Worm (Caenorhabditis elegans) whole organism, L4 larva: ENCODE results near the gene ZK1127.4.

Experiments
- D1046.2 ChIP-seq: fragments of 200-800 bp; sonication (Bioruptor generic); IDR thresholded peaks from 2 replicates; pipeline ENCODE4 v1.3.6; 2022; ENCODE audit warnings: missing genetic modification characterization, missing compliant biosample characterization
- F44E2.7 ChIP-seq: fragments of 200-800 bp; sonication (Bioruptor generic); IDR thresholded peaks from 2 replicates; pipeline ENCODE4 v2.1.2; 2022; ENCODE audit warnings: missing genetic modification characterization, missing compliant biosample characterization
- F49E8.2 ChIP-seq: sonication (generic microtip); optimal IDR thresholded peaks from 2 replicates; lab custom pipeline; 2016; ENCODE audit warnings: missing compliant biosample characterization, mild to moderate bottlenecking, missing genetic modification characterization, borderline replicate concordance
- T20F7.1 ChIP-seq: fragments of 200-800 bp; sonication (Bioruptor generic); optimal IDR thresholded peaks from 2 replicates; lab custom pipeline; 2018; ENCODE audit warnings: mild to moderate bottlenecking, missing genetic modification characterization, missing compliant biosample characterization
- Y5F2A.4 ChIP-seq: fragments of 200-800 bp; sonication (Bioruptor generic); optimal IDR thresholded peaks from 2 replicates; lab custom pipeline; 2018; ENCODE audit warnings: mild to moderate bottlenecking, missing genetic modification characterization, missing compliant biosample characterization
- aha-1 ChIP-seq: fragments of 150-350 bp; peaks from one replicate; lab custom pipeline; 2014; ENCODE audit warnings: missing biosample characterization, missing genetic modification characterization
- aly-2 ChIP-seq: sonication (generic microtip); optimal IDR thresholded peaks from 2 replicates; lab custom pipeline; 2018; ENCODE audit warnings: missing biosample characterization, missing genetic modification characterization
- ama-1 ChIP-seq: fragments of 150-350 bp; optimal IDR thresholded peaks from 2 replicates; lab custom pipeline; 2014; ENCODE audit warnings: inconsistent platforms, mixed read lengths
- arid-1 ChIP-seq: fragments of 200-800 bp; sonication (Bioruptor generic); conservative IDR thresholded peaks from 2 replicates; pipeline ENCODE4 v1.3.6; 2022; ENCODE audit warnings: missing genetic modification reagents, missing genetic modification characterization, missing compliant biosample characterization
- ceh-20 ChIP-seq: fragments of 200-800 bp; sonication (Bioruptor generic); IDR thresholded peaks from 2 replicates; pipeline ENCODE4 v1.3.6; 2022; ENCODE audit warnings: missing genetic modification reagents, missing genetic modification characterization, missing compliant biosample characterization
- ceh-28 ChIP-seq: fragments of 150-350 bp; optimal IDR thresholded peaks from 2 replicates; lab custom pipeline; 2014; ENCODE audit warnings: missing biosample characterization, missing genetic modification reagents, missing genetic modification characterization
- ceh-44 ChIP-seq: fragments of 200-800 bp; sonication (Bioruptor generic); IDR thresholded peaks from 2 replicates; pipeline ENCODE4 v1.3.6; 2022; ENCODE audit warnings: missing genetic modification reagents, missing genetic modification characterization, missing compliant biosample characterization
- daf-16 ChIP-seq, 3 experiments: sonication (generic microtip); optimal IDR thresholded peaks; 2 replicates each; lab custom pipeline; 2016 to 2017; ENCODE audit warnings: missing genetic modification characterization in 3 of 3, missing genetic modification reagents in 3 of 3, mild to moderate bottlenecking in 2 of 3, missing compliant biosample characterization in 2 of 3, missing biosample characterization in 1 of 3, moderate library complexity in 1 of 3
- dmd-8 ChIP-seq: fragments of 200-800 bp; sonication (Bioruptor generic); IDR thresholded peaks from 2 replicates; pipeline ENCODE4 v1.3.6; 2022; ENCODE audit warnings: missing genetic modification characterization, missing compliant biosample characterization
- dpl-1 ChIP-seq: fragments of 150-350 bp; optimal IDR thresholded peaks from 2 replicates; lab custom pipeline; 2014; ENCODE audit warnings: missing biosample characterization, missing genetic modification reagents, missing genetic modification characterization
- duxl-1 ChIP-seq: sonication (generic microtip); optimal IDR thresholded peaks from 2 replicates; lab custom pipeline; 2016; ENCODE audit warnings: mild to moderate bottlenecking, missing genetic modification characterization, moderate library complexity, missing compliant biosample characterization; ENCODE audit not compliant: poor library complexity
- dve-1 ChIP-seq: sonication (generic microtip); optimal IDR thresholded peaks from 2 replicates; lab custom pipeline; 2017; ENCODE audit warnings: antibody characterized with exemption, mild to moderate bottlenecking, missing genetic modification characterization, missing compliant biosample characterization; ENCODE audit not compliant: insufficient read depth
- fos-1 ChIP-seq: fragments of 150-350 bp; optimal IDR thresholded peaks from 2 replicates; lab custom pipeline; 2014; ENCODE audit warnings: missing biosample characterization, missing genetic modification characterization
- hif-1 ChIP-seq, 2 experiments: sonication (generic microtip); optimal IDR thresholded peaks; 2 replicates each; lab custom pipeline; 2016 to 2017; ENCODE audit warnings: missing compliant biosample characterization in 2 of 2, missing genetic modification characterization in 2 of 2, missing genetic modification reagents in 2 of 2, missing genotype in 2 of 2, mild to moderate bottlenecking in 1 of 2
- hlh-30 ChIP-seq: sonication (generic microtip); optimal IDR thresholded peaks from 2 replicates; lab custom pipeline; 2017; ENCODE audit warnings: antibody characterized with exemption, mild to moderate bottlenecking, missing genetic modification characterization, missing compliant biosample characterization; ENCODE audit not compliant: insufficient read depth
- lin-1 ChIP-seq: fragments of 200-800 bp; sonication (Bioruptor generic); IDR thresholded peaks from 2 replicates; pipeline ENCODE4 v1.3.6; 2022; ENCODE audit warnings: missing genetic modification reagents, missing genetic modification characterization, missing compliant biosample characterization
- lin-13 ChIP-seq: fragments of 150-350 bp; optimal IDR thresholded peaks from 2 replicates; lab custom pipeline; 2014; ENCODE audit warnings: missing biosample characterization, missing genetic modification reagents, missing genetic modification characterization
- lin-15B ChIP-seq: fragments of 150-350 bp; sonication (generic microtip); optimal IDR thresholded peaks from 3 replicates; lab custom pipeline; 2014; ENCODE audit warnings: missing biosample characterization, missing genetic modification characterization
- lin-29 ChIP-seq: fragments of 200-800 bp; sonication (Bioruptor generic); IDR thresholded peaks from 2 replicates; pipeline ENCODE4 v1.3.6; 2022; ENCODE audit warnings: missing genetic modification reagents, missing genetic modification characterization, missing compliant biosample characterization
- lin-38 ChIP-seq: fragments of 200-800 bp; sonication (Bioruptor generic); IDR thresholded peaks from 2 replicates; pipeline ENCODE4 v1.3.6; 2022; ENCODE audit warnings: missing genetic modification reagents, missing genetic modification characterization, missing compliant biosample characterization
- lin-39 ChIP-seq: fragments of 150-350 bp; optimal IDR thresholded peaks from 2 replicates; lab custom pipeline; 2014; ENCODE audit warnings: missing biosample characterization, missing genetic modification reagents, missing genetic modification characterization
- lir-3 ChIP-seq: sonication (generic microtip); optimal IDR thresholded peaks from 2 replicates; lab custom pipeline; 2016; ENCODE audit warnings: mild to moderate bottlenecking, missing genetic modification characterization, missing compliant biosample characterization
- lsy-2 ChIP-seq, 2 experiments: fragments of 150-350 bp in 1 of 2; sonication (generic microtip) in 1 of 2; optimal IDR thresholded peaks; 2 replicates each; lab custom pipeline; 2014 to 2017; ENCODE audit warnings: missing biosample characterization in 2 of 2, missing genetic modification characterization in 2 of 2
- mes-2 ChIP-seq: sonication (generic microtip); optimal IDR thresholded peaks from 2 replicates; lab custom pipeline; 2016; ENCODE audit warnings: missing genotype, mild to moderate bottlenecking, missing genetic modification characterization, missing compliant biosample characterization; ENCODE audit not compliant: poor library complexity, severe bottlenecking
- mxl-3 ChIP-seq: fragments of 200-800 bp; sonication (Bioruptor generic); optimal IDR thresholded peaks from 2 replicates; lab custom pipeline; 2018; ENCODE audit warnings: mild to moderate bottlenecking, missing genetic modification characterization, missing compliant biosample characterization
- nhr-28 ChIP-seq: fragments of 150-350 bp; optimal IDR thresholded peaks from 2 replicates; lab custom pipeline; 2014; ENCODE audit warnings: missing biosample characterization, missing genetic modification characterization
- nhr-77 ChIP-seq: fragments of 150-350 bp; optimal IDR thresholded peaks from 2 replicates; lab custom pipeline; 2014; ENCODE audit warnings: missing biosample characterization, missing genetic modification characterization
- pha-4 ChIP-seq, 2 experiments: fragments of 150-350 bp in 1 of 2; fragments of 200-800 bp in 1 of 2; sonication (Bioruptor generic) in 1 of 2; IDR thresholded peaks in 1 of 2; optimal IDR thresholded peaks in 1 of 2; 2 replicates each; pipeline versions ENCODE4 v1.3.6 to Lab custom; 2014 to 2022; ENCODE audit warnings: missing genetic modification characterization in 2 of 2, missing genetic modification reagents in 2 of 2, missing biosample characterization in 1 of 2, missing compliant biosample characterization in 1 of 2
- php-3 ChIP-seq: fragments of 200-800 bp; sonication (Bioruptor generic); IDR thresholded peaks from 2 replicates; pipeline ENCODE4 v1.3.6; 2022; ENCODE audit warnings: missing genetic modification reagents, missing genetic modification characterization, missing compliant biosample characterization
- rbr-2 ChIP-seq: sonication (generic microtip); optimal IDR thresholded peaks from 2 replicates; lab custom pipeline; 2016; ENCODE audit warnings: missing genotype, missing genetic modification characterization, missing compliant biosample characterization
- set-16 ChIP-seq: fragments of 200-800 bp; sonication (Bioruptor generic); IDR thresholded peaks from 2 replicates; pipeline ENCODE4 v1.3.6; 2022; ENCODE audit warnings: missing genetic modification reagents, missing genetic modification characterization, missing compliant biosample characterization
- snpc-1.2 ChIP-seq: fragments of 200-800 bp; sonication (Bioruptor generic); IDR thresholded peaks from 2 replicates; pipeline ENCODE4 v1.3.6; 2022; ENCODE audit warnings: missing genetic modification reagents, missing genetic modification characterization, missing compliant biosample characterization
- snpc-4 ChIP-seq: fragments of 150-350 bp; optimal IDR thresholded peaks from 2 replicates; lab custom pipeline; 2014; ENCODE audit warnings: missing biosample characterization, missing genetic modification characterization
- tra-1 ChIP-seq: fragments of 200-800 bp; sonication (Bioruptor generic); IDR thresholded peaks from 2 replicates; pipeline ENCODE4 v1.3.6; 2022; ENCODE audit warnings: missing genetic modification reagents, missing genetic modification characterization, missing compliant biosample characterization
- vab-7 ChIP-seq: fragments of 200-800 bp; sonication (Bioruptor generic); IDR thresholded peaks from 2 replicates; pipeline ENCODE4 v1.3.6; 2022; ENCODE audit warnings: missing genetic modification reagents, missing genetic modification characterization, missing compliant biosample characterization
- zag-1 ChIP-seq: fragments of 150-350 bp; optimal IDR thresholded peaks from 2 replicates; lab custom pipeline; 2014; ENCODE audit warnings: missing biosample characterization, missing genetic modification characterization
- zfp-2 ChIP-seq: sonication (generic microtip); optimal IDR thresholded peaks from 2 replicates; lab custom pipeline; 2016; ENCODE audit warnings: mild to moderate bottlenecking, missing genetic modification characterization, missing compliant biosample characterization
- zip-11 ChIP-seq: fragments of 200-800 bp; sonication (Bioruptor generic); IDR thresholded peaks from 2 replicates; pipeline ENCODE4 v1.3.6; 2022; ENCODE audit warnings: missing genetic modification characterization, missing compliant biosample characterization
- zip-2 ChIP-seq: fragments of 150-350 bp; optimal IDR thresholded peaks from 2 replicates; lab custom pipeline; 2014; ENCODE audit warnings: missing biosample characterization, missing genetic modification characterization

ZK1127.4 gene

ce11 chrII:7022370-7023001 is 31.3 kb upstream of the ZK1127.4 start, which contains the start of the genes lst-6 and lst-5 (continued):
- TF ChIP-seq ceh-28 (tag; lab: Kevin White, UChicago) = no peak
- no peak for TF ChIP-seq D1046.2 (GFP tag; lab: Robert Waterston, UW)
- TF ChIP-seq fos-1 (tag; lab: Kevin White, UChicago) = no peak
- peak; percentile 62 for TF ChIP-seq aha-1
- no peak for TF ChIP-seq zip-11 (GFP tag; lab: Robert Waterston, UW)
- no peak for TF ChIP-seq zfp-2
- TF ChIP-seq lin-38 (GFP tag; lab: Robert Waterston, UW) = peak; percentile 81
- TF ChIP-seq Y5F2A.4 (GFP tag; lab: Kevin White, UChicago) = no peak
- TF ChIP-seq ceh-44 (GFP tag; lab: Robert Waterston, UW) = no peak
- no peak for TF ChIP-seq F49E8.2
- TF ChIP-seq zip-2 (tag; lab: Kevin White, UChicago) = no peak
- TF ChIP-seq daf-16 (GFP tag; optimal IDR thresholded peaks at IDR 0.05; lab: Kevin White, UChicago) = peak in 1 of 2 experiments; percentile 34
- TF ChIP-seq daf-16 (tag; optimal IDR thresholded peaks at IDR 0.05; lab: Kevin White, UChicago) = peak; percentile 51
- no peak for TF ChIP-seq F44E2.7 (GFP tag; lab: Robert Waterston, UW)
- no peak for TF ChIP-seq lir-3
- TF ChIP-seq lin-13 (GFP tag; lab: Kevin White, UChicago) = peak; percentile 6
- TF ChIP-seq snpc-4 (tag; lab: Kevin White, UChicago) = no peak
- peak; percentile 39 to 86 for TF ChIP-seq lsy-2 (tag; optimal IDR thresholded peaks at IDR 0.05; lab: Kevin White, UChicago)
- TF ChIP-seq T20F7.1 = peak; percentile 70
- TF ChIP-seq set-16 = no peak
- TF ChIP-seq ceh-20 (GFP tag; lab: Robert Waterston, UW) = no peak
- no peak for TF ChIP-seq zag-1 (tag; lab: Kevin White, UChicago)
- TF ChIP-seq mes-2 = peak; percentile 71
- 0 out of 2 replicates have a peak, but pooled peaks have one; percentile 16 for TF ChIP-seq lin-1 (GFP tag; lab: Robert Waterston, UW)
- TF ChIP-seq snpc-1.2 (GFP tag; lab: Robert Waterston, UW) = no peak
- TF ChIP-seq lin-39 (tag; lab: Kevin White, UChicago) = no peak
- TF ChIP-seq aly-2 = no peak
- TF ChIP-seq lin-15B (tag; lab: Kevin White, UChicago) = no peak
- TF ChIP-seq tra-1 = no peak
- TF ChIP-seq, all 104 proteins: peak for 24

ce11 chrII:7024897-7025852 is 28.6 kb upstream of the ZK1127.4 start, which contains the start of gene znf-598:
Gene znf-598, plus strand, starts transcription at chrII:7025802.
- TF ChIP-seq rbr-2 (tag; lab: Kevin White, UChicago) (peak; percentile 19), mxl-3 (GFP tag; lab: Kevin White, UChicago) (no peak), T20F7.1 (peak; percentile 67), php-3 (GFP tag; lab: Robert Waterston, UW) (peak; percentile 70), lin-15B (tag; lab: Kevin White, UChicago) (no peak), lir-3 (no peak), dpl-1 (GFP tag; lab: Kevin White, UChicago) (peak; percentile 25), lin-29 (no peak), lin-38 (GFP tag; lab: Robert Waterston, UW) (peak; percentile 90), hlh-30 (tag; lab: Kevin White, UChicago) (peak; percentile 19), aha-1 (peak; percentile 84), mes-2 (peak; percentile 50), F44E2.7 (GFP tag; lab: Robert Waterston, UW) (no peak), daf-16 (GFP tag; optimal IDR thresholded peaks at IDR 0.05; lab: Kevin White, UChicago) (no peak), daf-16 (tag; optimal IDR thresholded peaks at IDR 0.05; lab: Kevin White, UChicago) (peak; percentile 74), vab-7 (no peak), nhr-28 (tag; lab: Kevin White, UChicago) (peak; percentile 69), lsy-2 (tag; optimal IDR thresholded peaks at IDR 0.05; lab: Kevin White, UChicago) (peak in 1 of 2 experiments; percentile 83), pha-4 (GFP tag; IDR thresholded peaks at IDR 0.05; lab: Robert Waterston, UW) (no peak), pha-4 (tag; optimal IDR thresholded peaks at IDR 0.05; lab: Kevin White, UChicago) (peak; percentile 24), hif-1 (tag; optimal IDR thresholded peaks at IDR 0.05; lab: Kevin White, UChicago) (peak in 1 of 2 experiments; percentile 6), arid-1 (GFP tag; lab: Robert Waterston, UW) (no peak), dmd-8 (no peak), duxl-1 (no peak), nhr-77 (tag; lab: Kevin White, UChicago) (peak; percentile 57), dve-1 (tag; lab: Kevin White, UChicago) (peak; percentile 58), ama-1 (lab: Kevin White, UChicago) (no peak)
